Fruit fly (Drosophila melanogaster): ENCODE data around the gene CG15317.
A peak's percentile ranks its signal among the peaks of the same experiment; 100 is the strongest.

Gene CG15317

dm6 chrX:9580544-9580943, 24.2 kb upstream of the CG15317 start (continued):
- no peak for TF ChIP-seq Atf6 (GFP tag; IDR thresholded peaks at IDR 0.05)
- no peak for TF ChIP-seq CG6683 (GFP tag; optimal IDR thresholded peaks at IDR 0.05)
- no peak for TF ChIP-seq CG13287 (GFP tag; IDR thresholded peaks at IDR 0.05; ENCODE audit: partially characterized antibody)
- no peak for TF ChIP-seq Mad (GFP tag; optimal IDR thresholded peaks at IDR 0.05)
- TF ChIP-seq toy (GFP tag; IDR thresholded peaks at IDR 0.05) = no peak
- TF ChIP-seq sd (tag; optimal IDR thresholded peaks at IDR 0.05) = no peak
- TF ChIP-seq tgo (GFP tag; IDR thresholded peaks at IDR 0.05) = no peak
- peak; percentile 51 for TF ChIP-seq Med (GFP tag)
- no peak for TF ChIP-seq dpn (GFP tag; optimal IDR thresholded peaks at IDR 0.05)
- TF ChIP-seq stc (GFP tag; IDR thresholded peaks at IDR 0.05) = no peak
- TF ChIP-seq ara (GFP tag; IDR thresholded peaks at IDR 0.05) = no peak
- TF ChIP-seq Sin3A (optimal IDR thresholded peaks at IDR 0.05) = no peak
- 0 out of 2 replicates have a peak, but pooled peaks have one; percentile 17 for TF ChIP-seq rib (GFP tag; IDR thresholded peaks at IDR 0.05)
- TF ChIP-seq NK7.1 (GFP tag; optimal IDR thresholded peaks at IDR 0.05) = no peak
- TF ChIP-seq Dll (GFP tag; IDR thresholded peaks at IDR 0.05; ENCODE audit: partially characterized antibody) = no peak
- TF ChIP-seq Ets97D (GFP tag; optimal IDR thresholded peaks at IDR 0.05) = no peak
- no peak for TF ChIP-seq gfzf (GFP tag; optimal IDR thresholded peaks at IDR 0.05)
- TF ChIP-seq fd102C (GFP tag; optimal IDR thresholded peaks at IDR 0.05) = no peak
- peak; percentile 17 for TF ChIP-seq nom (GFP tag; optimal IDR thresholded peaks at IDR 0.05)
- TF ChIP-seq Gug (GFP tag; IDR thresholded peaks at IDR 0.05) = no peak
- TF ChIP-seq sqz (GFP tag; optimal IDR thresholded peaks at IDR 0.05) = peak; percentile 72
- no peak for TF ChIP-seq YL-1 (GFP tag; optimal IDR thresholded peaks at IDR 0.05)
- TF ChIP-seq lola (GFP tag; optimal IDR thresholded peaks at IDR 0.05) = no peak
- TF ChIP-seq CG9609 (GFP tag; optimal IDR thresholded peaks at IDR 0.05) = no peak
- TF ChIP-seq Trl (optimal IDR thresholded peaks at IDR 0.05) = no peak
- no peak for TF ChIP-seq Trl (GFP tag; optimal IDR thresholded peaks at IDR 0.05)
- no peak for TF ChIP-seq GATAe (GFP tag; conservative IDR thresholded peaks at IDR 0.05)
- no peak for TF ChIP-seq CG11093 (GFP tag; IDR thresholded peaks at IDR 0.05)
- no peak for TF ChIP-seq Bgb (GFP tag; IDR thresholded peaks at IDR 0.05; ENCODE audit: partially characterized antibody)
- no peak for TF ChIP-seq CG10654 (GFP tag; optimal IDR thresholded peaks at IDR 0.05)
- TF ChIP-seq CG17186 (GFP tag; optimal IDR thresholded peaks at IDR 0.05) = no peak
- no peak for TF ChIP-seq Lim3 (GFP tag; IDR thresholded peaks at IDR 0.05)
- no peak for TF ChIP-seq klu (GFP tag; IDR thresholded peaks at IDR 0.05)
- no peak for TF ChIP-seq E2f2 (GFP tag; IDR thresholded peaks at IDR 0.05)

dm6 chrX:9579918-9580521, 23.7 kb upstream of the CG15317 start, which contains the start of gene LPCAT:
Gene LPCAT (minus strand): TSS chrX:9579987.
- peak; percentile 74 for TF ChIP-seq HHEX (GFP tag; optimal IDR thresholded peaks at IDR 0.05)
- TF ChIP-seq Eip74EF (GFP tag; optimal IDR thresholded peaks at IDR 0.05) = no peak
- TF ChIP-seq Hand (GFP tag; optimal IDR thresholded peaks at IDR 0.05) = no peak
- TF ChIP-seq GATAe (GFP tag; conservative IDR thresholded peaks at IDR 0.05) = no peak
- peak; percentile 72 for TF ChIP-seq al (GFP tag; IDR thresholded peaks at IDR 0.05)
- peak; percentile 58 for TF ChIP-seq CG13123 (GFP tag; optimal IDR thresholded peaks at IDR 0.05)
- TF ChIP-seq p53 (GFP tag; optimal IDR thresholded peaks at IDR 0.05) = no peak
- peak; percentile 37 for TF ChIP-seq unpg (GFP tag; optimal IDR thresholded peaks at IDR 0.05)
- peak; percentile 69; the same call in 2 of the 3 replicates for TF ChIP-seq CG7357 (GFP tag; IDR thresholded peaks at IDR 0.05)
- TF ChIP-seq Scr (GFP tag; IDR thresholded peaks at IDR 0.05; ENCODE audit: partially characterized antibody) = peak; percentile 82
- TF ChIP-seq eyg (GFP tag; optimal IDR thresholded peaks at IDR 0.05) = no peak
- no peak for TF ChIP-seq CG8478 (optimal IDR thresholded peaks at IDR 0.05)
- TF ChIP-seq gem (tag; optimal IDR thresholded peaks at IDR 0.05) = peak; percentile 63
- peak; percentile 38 for TF ChIP-seq CG2116 (GFP tag; optimal IDR thresholded peaks at IDR 0.05)
- no peak for TF ChIP-seq fru (optimal IDR thresholded peaks at IDR 0.05)
- peak; percentile 43 for TF ChIP-seq scrt (GFP tag; optimal IDR thresholded peaks at IDR 0.05)
- TF ChIP-seq aop (GFP tag; IDR thresholded peaks at IDR 0.05) = 0 out of 2 replicates have a peak, but pooled peaks have one; percentile 2
- TF ChIP-seq ttk (GFP tag; IDR thresholded peaks at IDR 0.05) = peak; percentile 79
- TF ChIP-seq CG4707 (GFP tag; optimal IDR thresholded peaks at IDR 0.05) = no peak
- peak; percentile 85 for TF ChIP-seq CG14710 (tag; optimal IDR thresholded peaks at IDR 0.05)

Data from whole organism, embryonic.